Worm (Caenorhabditis elegans) whole organism, L3 larva: ENCODE measurements around the gene rgs-3.

Source experiments
- ama-1 ChIP-seq: fragments of 150-350 bp; optimal IDR thresholded peaks from 2 replicates; lab custom pipeline; 2018
- egl-27 ChIP-seq: sonication (generic microtip); optimal IDR thresholded peaks from 4 replicates; lab custom pipeline; 2017; ENCODE audit warnings: missing biosample characterization, missing genetic modification reagents, missing genetic modification characterization
- elt-1 ChIP-seq: fragments of 150-350 bp; optimal IDR thresholded peaks from 2 replicates; lab custom pipeline; 2014; ENCODE audit warnings: missing biosample characterization, missing genetic modification characterization
- lin-15B ChIP-seq: fragments of 150-350 bp; optimal IDR thresholded peaks from 2 replicates; lab custom pipeline; 2014; ENCODE audit warnings: missing biosample characterization, missing genetic modification characterization
- nhr-76 ChIP-seq: fragments of 150-350 bp; sonication (generic microtip); optimal IDR thresholded peaks from 5 replicates; lab custom pipeline; 2014; ENCODE audit warnings: missing biosample characterization, missing genetic modification characterization
- pha-4 ChIP-seq: fragments of 150-350 bp; optimal IDR thresholded peaks from 2 replicates; lab custom pipeline; 2014; ENCODE audit warnings: missing biosample characterization, missing genetic modification reagents, missing genetic modification characterization
- tbx-2 ChIP-seq: sonication (generic microtip); optimal IDR thresholded peaks from 2 replicates; lab custom pipeline; 2016; ENCODE audit warnings: mild to moderate bottlenecking, missing genetic modification characterization, missing compliant biosample characterization
- ztf-11 ChIP-seq: fragments of 150-350 bp; optimal IDR thresholded peaks from 2 replicates; lab custom pipeline; 2014; ENCODE audit warnings: missing biosample characterization, missing genetic modification characterization

- TF ChIP-seq ztf-11 (no peak), lin-15B (tag; lab: Kevin White, UChicago) (no peak), nhr-76 (tag; lab: Kevin White, UChicago) (no peak), ama-1 (lab: Kevin White, UChicago) (no peak), egl-27 (tag; lab: Kevin White, UChicago) (no peak), tbx-2 (no peak), pha-4 (tag; lab: Kevin White, UChicago) (no peak), elt-1 (tag; lab: Kevin White, UChicago) (no peak)
These were observed 10.4 kb downstream of the rgs-3 start for ce11 chrII:6109989-6110388.
